Worm (Caenorhabditis elegans): Measurements from ENCODE around the gene vps-2.

vps-2 gene

ce11 chrII:12722685-12723287 is 45.2 kb downstream of the vps-2 start:
- TF ChIP-seq gmeb-1 (tag; optimal IDR thresholded peaks at IDR 0.05) (no peak), zag-1 (tag; optimal IDR thresholded peaks at IDR 0.05) (no peak), sma-3 (GFP tag; optimal IDR thresholded peaks at IDR 0.05) (no peak), Y55F3AM.14 (GFP tag; optimal IDR thresholded peaks at IDR 0.05) (no peak), nhr-129 (tag; optimal IDR thresholded peaks at IDR 0.05) (no peak), sem-4 (tag; optimal IDR thresholded peaks at IDR 0.05) (no peak), ztf-1 (GFP tag; conservative IDR thresholded peaks at IDR 0.05) (no peak), dmd-4 (tag; optimal IDR thresholded peaks at IDR 0.05) (no peak), snpc-4 (tag; optimal IDR thresholded peaks at IDR 0.05) (no peak), unc-62 (GFP tag; optimal IDR thresholded peaks at IDR 0.05) (no peak)

- no peak for TF ChIP-seq nhr-11 (tag; optimal IDR thresholded peaks at IDR 0.05)
- no peak for TF ChIP-seq elt-1 (tag; optimal IDR thresholded peaks at IDR 0.05)
- no peak for TF ChIP-seq nhr-129 (tag; optimal IDR thresholded peaks at IDR 0.05)
- TF ChIP-seq lin-39 (tag; optimal IDR thresholded peaks at IDR 0.05) = no peak
- no peak for TF ChIP-seq ama-1 (optimal IDR thresholded peaks at IDR 0.05)
- TF ChIP-seq Y55F3AM.14 (GFP tag; optimal IDR thresholded peaks at IDR 0.05) = no peak
- TF ChIP-seq sma-9 (GFP tag; optimal IDR thresholded peaks at IDR 0.05) = no peak
- no peak for TF ChIP-seq sma-9 (tag; optimal IDR thresholded peaks at IDR 0.05)
- TF ChIP-seq blmp-1 (tag; optimal IDR thresholded peaks at IDR 0.05; ENCODE audit: insufficient read depth) = no peak
- no peak for TF ChIP-seq dmd-4 (tag; optimal IDR thresholded peaks at IDR 0.05)
Observed at ce11 chrII:12722049-12722448, 46.0 kb downstream of the vps-2 start.
